Fruit fly (Drosophila melanogaster) whole organism, embryonic: ENCODE results near the gene CG31675.

Experiments
- Antp ChIP-seq: fragments of 200-800 bp; sonication (Bioruptor generic); optimal IDR thresholded peaks from 3 replicates; lab custom pipeline; 2016; ENCODE audit warnings: missing biosample characterization, missing genetic modification characterization
- BEAF-32 ChIP-seq: fragments of 200-800 bp; sonication (Bioruptor generic); optimal IDR thresholded peaks from 3 replicates; lab custom pipeline; 2017; ENCODE audit warnings: missing biosample characterization, missing genetic modification characterization, mild to moderate bottlenecking, moderate library complexity, missing genetic modification reagents
- CG10431 ChIP-seq: fragments of 200-800 bp; sonication (Bioruptor generic); optimal IDR thresholded peaks from 3 replicates; lab custom pipeline; 2018; ENCODE audit warnings: missing biosample characterization, mild to moderate bottlenecking, missing genetic modification characterization
- CG11085 ChIP-seq: fragments of 200-800 bp; sonication (Bioruptor generic); IDR thresholded peaks from 2 replicates; pipeline ENCODE4 v1.3.6; 2022; ENCODE audit warnings: missing biosample characterization, missing genetic modification characterization
- CG11247 ChIP-seq: fragments of 200-800 bp; sonication (Bioruptor generic); IDR thresholded peaks from 2 replicates; pipeline ENCODE4 v1.3.6; 2022; ENCODE audit warnings: missing biosample characterization, missing genetic modification characterization
- CG11456 ChIP-seq: fragments of 200-800 bp; sonication (Bioruptor generic); IDR thresholded peaks from 3 replicates; pipeline ENCODE4 v1.3.6; 2022; ENCODE audit warnings: missing biosample characterization, missing genetic modification characterization
- CG11504 ChIP-seq: fragments of 200-800 bp; sonication (Bioruptor generic); optimal IDR thresholded peaks from 3 replicates; lab custom pipeline; 2019; ENCODE audit warnings: missing biosample characterization, mild to moderate bottlenecking, missing genetic modification characterization, moderate library complexity
- CG11560 ChIP-seq: fragments of 200-800 bp; sonication (Bioruptor generic); IDR thresholded peaks from 3 replicates; pipeline ENCODE4 v1.3.6; 2022; ENCODE audit warnings: missing biosample characterization, missing genetic modification characterization
- CG11696 ChIP-seq: fragments of 200-800 bp; sonication (Bioruptor generic); IDR thresholded peaks from 2 replicates; pipeline ENCODE4 v1.3.6; 2022; ENCODE audit warnings: missing biosample characterization, missing genetic modification characterization
- CG12104 ChIP-seq: fragments of 200-800 bp; sonication (Bioruptor generic); optimal IDR thresholded peaks from 3 replicates; lab custom pipeline; 2016; ENCODE audit warnings: missing biosample characterization, missing genetic modification characterization
- CG13287 ChIP-seq: fragments of 200-800 bp; sonication (Bioruptor generic); IDR thresholded peaks from 2 replicates; pipeline ENCODE4 v1.3.6; 2022; ENCODE audit warnings: missing biosample characterization, missing genetic modification characterization; ENCODE audit not compliant: partially characterized antibody
- CG14014 ChIP-seq: fragments of 200-800 bp; sonication (Bioruptor generic); IDR thresholded peaks from 2 replicates; pipeline ENCODE4 v1.3.6; 2022; ENCODE audit warnings: missing biosample characterization, missing genetic modification characterization
- CG15011 ChIP-seq: fragments of 200-800 bp; sonication (Bioruptor generic); optimal IDR thresholded peaks from 3 replicates; lab custom pipeline; 2018; ENCODE audit warnings: missing biosample characterization, mild to moderate bottlenecking, missing genetic modification characterization
- CG15073 ChIP-seq: fragments of 200-800 bp; sonication (Bioruptor generic); optimal IDR thresholded peaks from 2 replicates; lab custom pipeline; 2016; ENCODE audit warnings: missing biosample characterization, missing genetic modification characterization
- CG17359 ChIP-seq: fragments of 200-800 bp; sonication (Bioruptor generic); optimal IDR thresholded peaks from 3 replicates; lab custom pipeline; 2018; ENCODE audit warnings: missing biosample characterization, mild to moderate bottlenecking, missing genetic modification characterization, moderate library complexity
- CG2120 ChIP-seq: fragments of 200-800 bp; sonication (Bioruptor generic); optimal IDR thresholded peaks from 3 replicates; lab custom pipeline; 2016; ENCODE audit warnings: missing biosample characterization, missing genetic modification characterization
- CG31365 ChIP-seq: fragments of 200-800 bp; sonication (Bioruptor generic); optimal IDR thresholded peaks from 2 replicates; lab custom pipeline; 2018; ENCODE audit warnings: missing biosample characterization, mild to moderate bottlenecking, missing genetic modification characterization
- CG32767 ChIP-seq: fragments of 200-800 bp; sonication (Bioruptor generic); IDR thresholded peaks from 2 replicates; pipeline ENCODE4 v1.3.6; 2022; ENCODE audit warnings: missing biosample characterization, missing genetic modification characterization
- CG3995 ChIP-seq: fragments of 200-800 bp; sonication (Bioruptor generic); optimal IDR thresholded peaks from 3 replicates; lab custom pipeline; 2016; ENCODE audit warnings: missing biosample characterization, missing genetic modification characterization
- CG4707 ChIP-seq: fragments of 200-800 bp; sonication (Bioruptor generic); optimal IDR thresholded peaks from 2 replicates; lab custom pipeline; 2018; ENCODE audit warnings: missing biosample characterization, mild to moderate bottlenecking, missing genetic modification characterization, moderate library complexity
- CG6254 ChIP-seq: fragments of 200-800 bp; sonication (Bioruptor generic); optimal IDR thresholded peaks from 3 replicates; lab custom pipeline; 2017; ENCODE audit warnings: mild to moderate bottlenecking, missing biosample characterization, missing genetic modification reagents, missing genetic modification characterization
- CG6854 ChIP-seq: fragments of 200-800 bp; sonication (Bioruptor generic); optimal IDR thresholded peaks from 3 replicates; lab custom pipeline; 2017; ENCODE audit warnings: missing biosample characterization, mild to moderate bottlenecking, missing genetic modification characterization
- CG7839 ChIP-seq: fragments of 200-800 bp; sonication (Bioruptor generic); optimal IDR thresholded peaks from 3 replicates; lab custom pipeline; 2018; ENCODE audit warnings: missing biosample characterization, mild to moderate bottlenecking, missing genetic modification characterization, moderate library complexity
- Drgx ChIP-seq: fragments of 200-800 bp; sonication (Bioruptor generic); IDR thresholded peaks from 2 replicates; pipeline ENCODE4 v1.3.6; 2022; ENCODE audit warnings: missing biosample characterization, missing genetic modification characterization
- Gug ChIP-seq: fragments of 200-800 bp; sonication (Bioruptor generic); IDR thresholded peaks from 4 replicates; pipeline ENCODE4 v1.3.6; 2022; ENCODE audit warnings: missing biosample characterization, missing genetic modification characterization
- MESR4 ChIP-seq: fragments of 200-800 bp; sonication (Bioruptor generic); optimal IDR thresholded peaks from 2 replicates; lab custom pipeline; 2018; ENCODE audit warnings: missing biosample characterization, mild to moderate bottlenecking, missing genetic modification characterization, moderate library complexity
- Pdp1 ChIP-seq, 2 experiments: fragments of 200-800 bp; sonication (Bioruptor generic); optimal IDR thresholded peaks; 3 replicates each; lab custom pipeline; 2016; ENCODE audit warnings: missing biosample characterization in 2 of 2, missing genetic modification characterization in 2 of 2, mild to moderate bottlenecking in 1 of 2, moderate library complexity in 1 of 2
- Rfx ChIP-seq: fragments of 200-800 bp; sonication (Bioruptor generic); IDR thresholded peaks from 2 replicates; pipeline ENCODE4 v1.3.6; 2022; ENCODE audit warnings: missing biosample characterization, missing genetic modification characterization
- Trl ChIP-seq, 3 experiments: fragments of >200 bp in 2 of 3; fragments of 200-800 bp in 1 of 3; sonication (Bioruptor generic) in 1 of 3; optimal IDR thresholded peaks; 2 replicates in 1 of 3; 3 replicates in 2 of 3; lab custom pipeline; 2016 to 2017; ENCODE audit warnings: missing biosample characterization in 1 of 3, missing genetic modification characterization in 1 of 3
- Xrp1 ChIP-seq: fragments of 200-800 bp; sonication (Bioruptor generic); IDR thresholded peaks from 2 replicates; pipeline ENCODE4 v1.3.6; 2022; ENCODE audit warnings: missing biosample characterization, missing genetic modification characterization
- abd-A ChIP-seq: fragments of 200-800 bp; sonication (Bioruptor generic); optimal IDR thresholded peaks from 3 replicates; lab custom pipeline; 2019; ENCODE audit warnings: missing biosample characterization, mild to moderate bottlenecking, missing genetic modification characterization, moderate library complexity
- bsh ChIP-seq, 2 experiments: fragments of 200-800 bp; sonication (Bioruptor generic); optimal IDR thresholded peaks; 2 replicates each; lab custom pipeline; 2017 to 2018; ENCODE audit warnings: mild to moderate bottlenecking in 2 of 2, missing biosample characterization in 2 of 2, missing genetic modification characterization in 2 of 2, moderate library complexity in 1 of 2
- chm ChIP-seq: fragments of 200-800 bp; sonication (Bioruptor generic); IDR thresholded peaks from 2 replicates; pipeline ENCODE4 v1.3.6; 2022; ENCODE audit warnings: missing biosample characterization, missing genetic modification characterization
- cwo ChIP-seq: fragments of 200-800 bp; sonication (Bioruptor generic); optimal IDR thresholded peaks from 3 replicates; lab custom pipeline; 2017; ENCODE audit warnings: missing biosample characterization, missing genetic modification characterization, mild to moderate bottlenecking, moderate library complexity, missing genetic modification reagents
- ems ChIP-seq: fragments of 200-800 bp; sonication (Bioruptor generic); optimal IDR thresholded peaks from 3 replicates; lab custom pipeline; 2016; ENCODE audit warnings: missing biosample characterization, missing genetic modification characterization
- gce ChIP-seq: fragments of 200-800 bp; sonication (Bioruptor generic); IDR thresholded peaks from 3 replicates; pipeline ENCODE4 v1.3.6; 2022; ENCODE audit warnings: missing biosample characterization, missing genetic modification characterization
- gem ChIP-seq: fragments of 200-800 bp; sonication (Bioruptor generic); optimal IDR thresholded peaks from 2 replicates; lab custom pipeline; 2019; ENCODE audit warnings: missing biosample characterization, mild to moderate bottlenecking, missing genetic modification characterization, moderate library complexity
- hbn ChIP-seq: fragments of 200-800 bp; sonication (Bioruptor generic); IDR thresholded peaks from 2 replicates; pipeline ENCODE4 v1.3.6; 2022; ENCODE audit warnings: missing biosample characterization, missing genetic modification characterization; ENCODE audit not compliant: partially characterized antibody
- lab ChIP-seq: fragments of 200-800 bp; sonication (Bioruptor generic); optimal IDR thresholded peaks from 3 replicates; lab custom pipeline; 2017; ENCODE audit warnings: missing biosample characterization, missing genetic modification characterization, mild to moderate bottlenecking, moderate library complexity, missing genetic modification reagents
- nom ChIP-seq: fragments of 200-800 bp; sonication (Bioruptor generic); optimal IDR thresholded peaks from 2 replicates; lab custom pipeline; 2017; ENCODE audit warnings: missing biosample characterization, missing genetic modification characterization, mild to moderate bottlenecking, moderate library complexity, missing genetic modification reagents
- pan ChIP-seq, 4 experiments: fragments of >200 bp in 3 of 4; fragments of 200-800 bp in 1 of 4; sonication (Bioruptor generic) in 1 of 4; optimal IDR thresholded peaks in 3 of 4; IDR thresholded peaks in 1 of 4; 2 replicates each; pipeline versions ENCODE4 v1.3.6 to Lab custom; 2017 to 2022; ENCODE audit warnings: missing biosample characterization in 2 of 4, missing genetic modification characterization in 2 of 4, mixed read lengths in 1 of 4
- phol ChIP-seq: fragments of 200-800 bp; sonication (Bioruptor generic); optimal IDR thresholded peaks from 3 replicates; lab custom pipeline; 2018; ENCODE audit warnings: missing biosample characterization, mild to moderate bottlenecking, missing genetic modification characterization, moderate library complexity
- repo ChIP-seq: fragments of 200-800 bp; sonication (Bioruptor generic); optimal IDR thresholded peaks from 2 replicates; lab custom pipeline; 2016; ENCODE audit warnings: missing biosample characterization, missing genetic modification characterization
- stc ChIP-seq: fragments of 200-800 bp; sonication (Bioruptor generic); IDR thresholded peaks from 2 replicates; pipeline ENCODE4 v1.3.6; 2022; ENCODE audit warnings: missing biosample characterization, missing genetic modification characterization
- tgo ChIP-seq: fragments of 200-800 bp; sonication (Bioruptor generic); IDR thresholded peaks from 3 replicates; pipeline ENCODE4 v1.3.6; 2022; ENCODE audit warnings: missing biosample characterization, missing genetic modification characterization
- unpg ChIP-seq: fragments of 200-800 bp; sonication (Bioruptor generic); optimal IDR thresholded peaks from 3 replicates; lab custom pipeline; 2018; ENCODE audit warnings: missing biosample characterization, mild to moderate bottlenecking, missing genetic modification characterization, moderate library complexity
- vvl ChIP-seq: fragments of 200-800 bp; sonication (Bioruptor generic); IDR thresholded peaks from 2 replicates; pipeline ENCODE4 v1.3.6; 2022; ENCODE audit warnings: missing biosample characterization, missing genetic modification characterization
- z ChIP-seq: fragments of 200-800 bp; sonication (Bioruptor generic); IDR thresholded peaks from 3 replicates; pipeline ENCODE4 v1.3.6; 2022; ENCODE audit warnings: missing biosample characterization, missing genetic modification characterization

Gene CG31675

dm6 chr2L:20891188-20891587, 23.6 kb downstream of the CG31675 start (continued):
- TF ChIP-seq phol (tag; lab: Kevin White, UChicago) (no peak), abd-A (tag; lab: Kevin White, UChicago) (peak; percentile 57), CG4707 (GFP tag; lab: Kevin White, UChicago) (no peak), CG13287 (peak; percentile 16; the same call in 1 of the 2 replicates), stc (0 out of 2 replicates have a peak, but pooled peaks have one; percentile 40), cwo (GFP tag; lab: Kevin White, UChicago) (no peak), nom (peak; percentile 45), Xrp1 (peak; percentile 57), chm (GFP tag; lab: Robert Waterston, UW) (0 out of 2 replicates have a peak, but pooled peaks have one; percentile 42), CG11696 (no peak), ems (no peak), CG11085 (GFP tag; lab: Robert Waterston, UW) (no peak), bsh (GFP tag; optimal IDR thresholded peaks at IDR 0.05; lab: Kevin White, UChicago) (peak in 1 of 2 experiments; percentile 20), CG11247 (peak; percentile 36; the same call in 1 of the 2 replicates), CG12104 (GFP tag; lab: Kevin White, UChicago) (no peak), repo (GFP tag; lab: Kevin White, UChicago) (no peak), CG17359 (peak; percentile 32), CG6254 (GFP tag; lab: Kevin White, UChicago) (no peak), BEAF-32 (GFP tag; lab: Kevin White, UChicago) (no peak), CG11456 (GFP tag; lab: Robert Waterston, UW) (peak; percentile 82; the same call in 2 of the 3 replicates), tgo (GFP tag; lab: Robert Waterston, UW) (peak; percentile 24; the same call in 2 of the 3 replicates), CG6854 (no peak), CG2120 (GFP tag; lab: Kevin White, UChicago) (peak; percentile 7), vvl (GFP tag; lab: Robert Waterston, UW) (peak; percentile 50), gce (no peak), CG3995 (GFP tag; lab: Kevin White, UChicago) (no peak), CG10431 (GFP tag; lab: Kevin White, UChicago) (no peak), hbn (GFP tag; lab: Robert Waterston, UW) (no peak), pan (optimal IDR thresholded peaks at IDR 0.05; lab: Kevin White, UChicago) (no peak), pan (GFP tag; optimal IDR thresholded peaks at IDR 0.05 in 1 of 2, IDR thresholded peaks at IDR 0.05 in 1 of 2) (peak in 1 of 2 experiments; percentile 50), CG31365 (tag; lab: Kevin White, UChicago) (no peak), CG14014 (peak; percentile 16; the same call in 1 of the 2 replicates), CG15011 (GFP tag; lab: Kevin White, UChicago) (no peak), Drgx (GFP tag; lab: Robert Waterston, UW) (peak; percentile 61), Pdp1 (GFP tag; optimal IDR thresholded peaks at IDR 0.05; lab: Kevin White, UChicago) (peak in 1 of 2 experiments; percentile 37), Antp (GFP tag; lab: Kevin White, UChicago) (no peak), gem (tag; lab: Kevin White, UChicago) (peak; percentile 3), CG11504 (tag; lab: Kevin White, UChicago) (peak; percentile 8), MESR4 (GFP tag; lab: Kevin White, UChicago) (no peak), CG32767 (GFP tag; lab: Robert Waterston, UW) (0 out of 2 replicates have a peak, but pooled peaks have one; percentile 20), Rfx (GFP tag; lab: Robert Waterston, UW) (peak; percentile 43; the same call in 1 of the 2 replicates), Gug (GFP tag; lab: Robert Waterston, UW) (peak; percentile 41; the same call in 2 of the 4 replicates), lab (GFP tag; lab: Kevin White, UChicago) (peak; percentile 61), Trl (optimal IDR thresholded peaks at IDR 0.05; lab: Kevin White, UChicago) (no peak), Trl (GFP tag; optimal IDR thresholded peaks at IDR 0.05; lab: Kevin White, UChicago) (no peak), z (0 out of 3 replicates have a peak, but pooled peaks have one; percentile 21), CG15073 (peak; percentile 99), CG7839 (peak; percentile 10), CG11560 (tag; lab: Robert Waterston, UW) (no peak), unpg (GFP tag; lab: Kevin White, UChicago) (no peak)
